Worm (Caenorhabditis elegans) whole organism, early embryonic: Measurements from ENCODE around the gene D1022.9.

Source experiments
- B0310.2 ChIP-seq: sonication (generic microtip); optimal IDR thresholded peaks from 2 replicates; lab custom pipeline; 2016; ENCODE audit warnings: mild to moderate bottlenecking, missing genetic modification characterization, missing compliant biosample characterization
- F13C5.2 ChIP-seq: sonication (generic microtip); optimal IDR thresholded peaks from 2 replicates; lab custom pipeline; 2017; ENCODE audit warnings: mild to moderate bottlenecking, missing genetic modification characterization, inconsistent platforms, missing compliant biosample characterization
- ama-1 ChIP-seq: fragments of 150-350 bp; optimal IDR thresholded peaks from 2 replicates; lab custom pipeline; 2014
- ceh-36 ChIP-seq: sonication (generic microtip); optimal IDR thresholded peaks from 2 replicates; lab custom pipeline; 2016; ENCODE audit warnings: missing genetic modification characterization, inconsistent platforms, missing compliant biosample characterization
- ets-7 ChIP-seq: sonication (generic microtip); optimal IDR thresholded peaks from 2 replicates; lab custom pipeline; 2016; ENCODE audit warnings: missing genotype, missing genetic modification characterization, missing compliant biosample characterization
- flt-1 ChIP-seq: fragments of 200-800 bp; sonication (Bioruptor generic); IDR thresholded peaks from 2 replicates; pipeline ENCODE4 v1.3.6; 2022; ENCODE audit warnings: missing genetic modification characterization, missing compliant biosample characterization
- hmbx-1 ChIP-seq: sonication (generic microtip); optimal IDR thresholded peaks from 2 replicates; lab custom pipeline; 2016; ENCODE audit warnings: mild to moderate bottlenecking, missing genetic modification characterization, missing compliant biosample characterization
- scrt-1 ChIP-seq: fragments of 200-800 bp; sonication (Bioruptor generic); IDR thresholded peaks from 2 replicates; pipeline ENCODE4 v1.3.6; 2022; ENCODE audit warnings: missing genetic modification characterization, missing compliant biosample characterization
- sea-1 ChIP-seq: fragments of 200-800 bp; sonication (Bioruptor generic); conservative IDR thresholded peaks from 2 replicates; pipeline ENCODE4 v1.3.6; 2022; ENCODE audit warnings: missing genetic modification characterization, missing compliant biosample characterization
- tbx-37 ChIP-seq: fragments of 200-800 bp; sonication (Bioruptor generic); conservative IDR thresholded peaks from 2 replicates; pipeline ENCODE4 v1.3.6; 2022; ENCODE audit warnings: missing genetic modification reagents, missing genetic modification characterization, missing compliant biosample characterization

- no peak for TF ChIP-seq scrt-1 (GFP tag; lab: Robert Waterston, UW)
- TF ChIP-seq ets-7 (tag; lab: Kevin White, UChicago), result no peak
- TF ChIP-seq sea-1, result no peak
- TF ChIP-seq tbx-37 (GFP tag; lab: Robert Waterston, UW), result no peak
- no peak for TF ChIP-seq B0310.2 (tag; lab: Kevin White, UChicago)
- no peak for TF ChIP-seq flt-1 (GFP tag; lab: Robert Waterston, UW)
- TF ChIP-seq ama-1 (lab: Kevin White, UChicago), result no peak
- TF ChIP-seq hmbx-1 (tag; lab: Kevin White, UChicago), result no peak
- TF ChIP-seq F13C5.2 (tag; lab: Kevin White, UChicago), result no peak
- no peak for TF ChIP-seq ceh-36 (tag; lab: Kevin White, UChicago)
Observed at ce11 chrII:7529078-7529683, 39.7 kb upstream of the D1022.9 start, which contains the start of gene ZK1290.5.
